Fruit fly (Drosophila melanogaster): ENCODE results near the gene temp.

DNA sequence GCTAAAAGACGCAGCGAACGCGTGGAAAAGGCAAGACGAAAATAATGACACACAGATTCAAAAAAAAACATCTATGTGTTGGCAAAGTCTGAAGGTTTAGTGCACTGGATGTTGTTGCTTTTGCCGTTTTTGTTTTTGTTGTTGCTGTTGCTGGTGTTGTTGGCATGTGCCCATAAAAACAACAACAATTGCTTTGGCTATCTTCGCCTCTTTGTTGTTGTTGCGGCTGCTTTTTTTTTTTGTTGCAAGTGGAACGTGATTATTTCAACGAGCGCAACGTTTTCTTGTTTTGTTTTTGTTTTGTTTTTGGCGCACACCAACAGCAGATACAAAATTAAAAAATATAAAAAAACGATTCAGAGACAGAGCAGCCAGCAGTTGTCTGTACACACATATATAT is 26.8 kb upstream of the temp start:
- TF ChIP-seq dl (GFP tag; optimal IDR thresholded peaks at IDR 0.05; ENCODE audit: insufficient read depth in 1 of 2, partially characterized antibody in 2 of 2) (no peak), Hr83 (GFP tag; optimal IDR thresholded peaks at IDR 0.05; ENCODE audit: poor library complexity, severe bottlenecking) (no peak)

Measured in whole organism, wandering third instar larva.